Fruit fly (Drosophila melanogaster) whole organism, embryonic: ENCODE data around the gene CG43052.

Experiments
- CG1024 ChIP-seq: fragments of 200-800 bp; sonication (Bioruptor generic); IDR thresholded peaks from 2 replicates; pipeline ENCODE4 v1.3.6; 2022; ENCODE audit warnings: missing biosample characterization, missing genetic modification characterization
- CG11504 ChIP-seq: fragments of 200-800 bp; sonication (Bioruptor generic); optimal IDR thresholded peaks from 3 replicates; lab custom pipeline; 2019; ENCODE audit warnings: missing biosample characterization, mild to moderate bottlenecking, missing genetic modification characterization, moderate library complexity
- CG13624 ChIP-seq: fragments of 200-800 bp; sonication (Bioruptor generic); optimal IDR thresholded peaks from 2 replicates; lab custom pipeline; 2016; ENCODE audit warnings: missing biosample characterization, missing genetic modification characterization
- CG14441 ChIP-seq: fragments of 200-800 bp; sonication (Bioruptor generic); IDR thresholded peaks from 2 replicates; pipeline ENCODE4 v1.3.6; 2022; ENCODE audit warnings: missing biosample characterization, missing genetic modification characterization
- CG16863 ChIP-seq: fragments of 200-800 bp; sonication (Bioruptor generic); optimal IDR thresholded peaks from 3 replicates; lab custom pipeline; 2016; ENCODE audit warnings: missing biosample characterization, missing genetic modification characterization
- CG17829 ChIP-seq: fragments of 200-800 bp; optimal IDR thresholded peaks from 2 replicates; lab custom pipeline; 2019; ENCODE audit warnings: missing biosample characterization, mild to moderate bottlenecking, missing genetic modification characterization, moderate library complexity
- CG17912 ChIP-seq: fragments of 200-800 bp; sonication (Bioruptor generic); optimal IDR thresholded peaks from 2 replicates; lab custom pipeline; 2018; ENCODE audit warnings: missing biosample characterization, mild to moderate bottlenecking, missing genetic modification characterization
- CG2129 ChIP-seq: fragments of 200-800 bp; sonication (Bioruptor generic); IDR thresholded peaks from 2 replicates; pipeline ENCODE4 v1.3.6; 2022; ENCODE audit warnings: missing biosample characterization, missing genetic modification characterization; ENCODE audit not compliant: partially characterized antibody
- CG30020 ChIP-seq: fragments of 200-800 bp; optimal IDR thresholded peaks from 2 replicates; lab custom pipeline; 2019; ENCODE audit warnings: missing biosample characterization, mild to moderate bottlenecking, missing genetic modification characterization, moderate library complexity
- CG32532 ChIP-seq: fragments of 200-800 bp; sonication (Bioruptor generic); IDR thresholded peaks from 2 replicates; pipeline ENCODE4 v1.3.6; 2022; ENCODE audit warnings: missing biosample characterization, missing genetic modification characterization
- CG34376 ChIP-seq: fragments of 200-800 bp; sonication (Bioruptor generic); optimal IDR thresholded peaks from 2 replicates; lab custom pipeline; 2018; ENCODE audit warnings: missing biosample characterization, mild to moderate bottlenecking, missing genetic modification characterization
- CG4424 ChIP-seq: fragments of 200-800 bp; sonication (Bioruptor generic); optimal IDR thresholded peaks from 3 replicates; lab custom pipeline; 2016; ENCODE audit warnings: missing biosample characterization, missing genetic modification characterization
- CG6791 ChIP-seq: fragments of 200-800 bp; sonication (Bioruptor generic); IDR thresholded peaks from 3 replicates; pipeline ENCODE4 v1.3.6; 2022; ENCODE audit warnings: missing biosample characterization, missing genetic modification characterization; ENCODE audit not compliant: partially characterized antibody
- CG7928 ChIP-seq: fragments of 200-800 bp; sonication (Bioruptor generic); optimal IDR thresholded peaks from 2 replicates; lab custom pipeline; 2017; ENCODE audit warnings: missing biosample characterization, mild to moderate bottlenecking, missing genetic modification characterization
- CG8924 ChIP-seq: fragments of 200-800 bp; optimal IDR thresholded peaks from 3 replicates; lab custom pipeline; 2019; ENCODE audit warnings: missing biosample characterization, mild to moderate bottlenecking, missing genetic modification characterization, moderate library complexity
- Dek ChIP-seq: fragments of 200-800 bp; sonication (Bioruptor generic); optimal IDR thresholded peaks from 3 replicates; lab custom pipeline; 2019; ENCODE audit warnings: missing biosample characterization, mild to moderate bottlenecking, missing genetic modification characterization, moderate library complexity
- Dip2 ChIP-seq: fragments of 200-800 bp; sonication (Bioruptor generic); IDR thresholded peaks from 2 replicates; pipeline ENCODE4 v1.3.6; 2022; ENCODE audit warnings: missing biosample characterization, missing genetic modification characterization
- Dip3 ChIP-seq: fragments of 200-800 bp; sonication (Bioruptor generic); optimal IDR thresholded peaks from 3 replicates; lab custom pipeline; 2016; ENCODE audit warnings: missing biosample characterization, missing genetic modification characterization
- Dll ChIP-seq: fragments of 200-800 bp; sonication (Bioruptor generic); IDR thresholded peaks from 4 replicates; pipeline ENCODE4 v1.3.6; 2022; ENCODE audit warnings: missing biosample characterization, missing genetic modification characterization; ENCODE audit not compliant: partially characterized antibody
- Eip74EF ChIP-seq, 2 experiments: fragments of 200-800 bp in 1 of 2; fragments of >200 bp in 1 of 2; sonication (Bioruptor generic) in 1 of 2; optimal IDR thresholded peaks; 2 replicates each; lab custom pipeline; 2017 to 2019; ENCODE audit warnings: missing biosample characterization in 2 of 2, missing genetic modification characterization in 2 of 2, mild to moderate bottlenecking in 1 of 2, moderate library complexity in 1 of 2
- H15 ChIP-seq: fragments of 200-800 bp; sonication (Bioruptor generic); IDR thresholded peaks from 3 replicates; pipeline ENCODE4 v1.3.6; 2022; ENCODE audit warnings: missing biosample characterization, missing genetic modification characterization
- Hr78 ChIP-seq, 2 experiments: fragments of 200-800 bp in 1 of 2; fragments of >200 bp in 1 of 2; sonication (Bioruptor generic) in 1 of 2; optimal IDR thresholded peaks; 2 replicates each; lab custom pipeline; 2017 to 2019; ENCODE audit warnings: missing biosample characterization in 2 of 2, missing genetic modification characterization in 2 of 2, mild to moderate bottlenecking in 1 of 2, moderate library complexity in 1 of 2
- Lim3 ChIP-seq: fragments of 200-800 bp; sonication (Bioruptor generic); IDR thresholded peaks from 2 replicates; pipeline ENCODE4 v1.3.6; 2022; ENCODE audit warnings: missing biosample characterization, missing genetic modification characterization
- NC2α ChIP-seq: fragments of 200-800 bp; sonication (Bioruptor generic); optimal IDR thresholded peaks from 2 replicates; lab custom pipeline; 2016; ENCODE audit warnings: missing biosample characterization, missing genetic modification characterization
- Nf-YC ChIP-seq: fragments of 200-800 bp; optimal IDR thresholded peaks from 3 replicates; lab custom pipeline; 2019; ENCODE audit warnings: missing biosample characterization, mild to moderate bottlenecking, missing genetic modification characterization, moderate library complexity
- Opbp ChIP-seq: fragments of 200-800 bp; sonication (Bioruptor generic); IDR thresholded peaks from 3 replicates; pipeline ENCODE4 v1.3.6; 2022; ENCODE audit warnings: missing biosample characterization, missing genetic modification characterization; ENCODE audit not compliant: partially characterized antibody
- Pdp1 ChIP-seq, 2 experiments: fragments of 200-800 bp; sonication (Bioruptor generic); optimal IDR thresholded peaks; 3 replicates each; lab custom pipeline; 2016; ENCODE audit warnings: missing biosample characterization in 2 of 2, missing genetic modification characterization in 2 of 2, mild to moderate bottlenecking in 1 of 2, moderate library complexity in 1 of 2
- Side ChIP-seq: fragments of 200-800 bp; sonication (Bioruptor generic); optimal IDR thresholded peaks from 2 replicates; lab custom pipeline; 2016; ENCODE audit warnings: missing biosample characterization, missing genetic modification characterization
- Sox100B ChIP-seq: fragments of 200-800 bp; sonication (Bioruptor generic); optimal IDR thresholded peaks from 3 replicates; lab custom pipeline; 2018; ENCODE audit warnings: missing biosample characterization, mild to moderate bottlenecking, missing genetic modification characterization
- bab2 ChIP-seq: fragments of 200-800 bp; sonication (Bioruptor generic); optimal IDR thresholded peaks from 2 replicates; lab custom pipeline; 2016; ENCODE audit warnings: missing biosample characterization, missing genetic modification characterization
- bbx ChIP-seq: fragments of 200-800 bp; sonication (Bioruptor generic); IDR thresholded peaks from 2 replicates; pipeline ENCODE4 v1.3.6; 2022; ENCODE audit warnings: missing biosample characterization, missing genetic modification characterization; ENCODE audit not compliant: partially characterized antibody
- crc ChIP-seq: fragments of 200-800 bp; sonication (Bioruptor generic); optimal IDR thresholded peaks from 2 replicates; lab custom pipeline; 2016; ENCODE audit warnings: missing biosample characterization, missing genetic modification characterization
- croc ChIP-seq: fragments of 200-800 bp; sonication (Bioruptor generic); conservative IDR thresholded peaks from 3 replicates; pipeline ENCODE4 v1.3.6; 2022; ENCODE audit warnings: missing biosample characterization, missing genetic modification characterization
- dmrt11E ChIP-seq: fragments of 200-800 bp; sonication (Bioruptor generic); optimal IDR thresholded peaks from 3 replicates; lab custom pipeline; 2018; ENCODE audit warnings: missing biosample characterization, mild to moderate bottlenecking, missing genetic modification characterization, moderate library complexity
- dysf ChIP-seq: fragments of 200-800 bp; sonication (Bioruptor generic); IDR thresholded peaks from 3 replicates; pipeline ENCODE4 v1.3.6; 2022; ENCODE audit warnings: missing biosample characterization, missing genetic modification characterization
- exex ChIP-seq: fragments of 200-800 bp; sonication (Bioruptor generic); optimal IDR thresholded peaks from 4 replicates; lab custom pipeline; 2018; ENCODE audit warnings: missing biosample characterization, mild to moderate bottlenecking, missing genetic modification characterization, moderate library complexity
- grn ChIP-seq: fragments of 200-800 bp; sonication (Bioruptor generic); optimal IDR thresholded peaks from 3 replicates; lab custom pipeline; 2017; ENCODE audit warnings: missing biosample characterization, missing genetic modification characterization
- hb ChIP-seq: fragments of 200-800 bp; sonication (Bioruptor generic); IDR thresholded peaks from 3 replicates; pipeline ENCODE4 v1.3.6; 2022; ENCODE audit warnings: missing biosample characterization, missing genetic modification characterization; ENCODE audit not compliant: partially characterized antibody
- mirr ChIP-seq: fragments of 200-800 bp; sonication (Bioruptor generic); optimal IDR thresholded peaks from 3 replicates; lab custom pipeline; 2018; ENCODE audit warnings: missing biosample characterization, mild to moderate bottlenecking, missing genetic modification characterization
- nau ChIP-seq: fragments of 200-800 bp; sonication (Bioruptor generic); optimal IDR thresholded peaks from 3 replicates; lab custom pipeline; 2017; ENCODE audit warnings: missing biosample characterization, mild to moderate bottlenecking, missing genetic modification characterization, missing genetic modification reagents
- phol ChIP-seq: fragments of 200-800 bp; sonication (Bioruptor generic); optimal IDR thresholded peaks from 3 replicates; lab custom pipeline; 2018; ENCODE audit warnings: missing biosample characterization, mild to moderate bottlenecking, missing genetic modification characterization, moderate library complexity
- ranshi ChIP-seq: fragments of 200-800 bp; sonication (Bioruptor generic); IDR thresholded peaks from 2 replicates; pipeline ENCODE4 v1.3.6; 2022; ENCODE audit warnings: missing biosample characterization, missing genetic modification characterization
- sd ChIP-seq: fragments of 200-800 bp; sonication (Bioruptor generic); optimal IDR thresholded peaks from 3 replicates; lab custom pipeline; 2018; ENCODE audit warnings: missing biosample characterization, mild to moderate bottlenecking, missing genetic modification characterization, moderate library complexity
- so ChIP-seq: fragments of 200-800 bp; sonication (Bioruptor generic); IDR thresholded peaks from 3 replicates; pipeline ENCODE4 v1.3.6; 2022; ENCODE audit warnings: missing biosample characterization, missing genetic modification characterization
- sob ChIP-seq: fragments of 200-800 bp; sonication (Bioruptor generic); IDR thresholded peaks from 2 replicates; pipeline ENCODE4 v1.3.6; 2022; ENCODE audit warnings: missing biosample characterization, missing genetic modification characterization
- sqz ChIP-seq: fragments of 200-800 bp; sonication (Bioruptor generic); optimal IDR thresholded peaks from 3 replicates; lab custom pipeline; 2018; ENCODE audit warnings: missing biosample characterization, mild to moderate bottlenecking, missing genetic modification characterization
- vfl ChIP-seq: fragments of 200-800 bp; sonication (Bioruptor generic); optimal IDR thresholded peaks from 2 replicates; lab custom pipeline; 2016; ENCODE audit warnings: missing biosample characterization, missing genetic modification characterization
- wek ChIP-seq: fragments of 200-800 bp; sonication (Bioruptor generic); optimal IDR thresholded peaks from 3 replicates; lab custom pipeline; 2018; ENCODE audit warnings: missing biosample characterization, mild to moderate bottlenecking, missing genetic modification characterization, moderate library complexity
- zf30C ChIP-seq: fragments of 200-800 bp; sonication (Bioruptor generic); optimal IDR thresholded peaks from 3 replicates; lab custom pipeline; 2018; ENCODE audit warnings: missing biosample characterization, mild to moderate bottlenecking, missing genetic modification characterization

CG43052 gene

dm6 chr2L:14333965-14334364 is 17.9 kb upstream of the CG43052 start, which contains the start of gene CG33090 (continued):
- TF ChIP-seq CG2129 (GFP tag; lab: Robert Waterston, UW), result no peak
- TF ChIP-seq Dek (tag; lab: Kevin White, UChicago), result no peak
- TF ChIP-seq CG11504, result peak; percentile 29
- no peak for TF ChIP-seq sob (GFP tag; lab: Robert Waterston, UW)

- TF ChIP-seq Eip74EF (GFP tag; optimal IDR thresholded peaks at IDR 0.05; lab: Kevin White, UChicago) (no peak), exex (tag; lab: Kevin White, UChicago) (peak; percentile 76), CG14441 (GFP tag; lab: Robert Waterston, UW) (no peak), CG1024 (GFP tag; lab: Robert Waterston, UW) (no peak), CG30020 (tag; lab: Kevin White, UChicago) (no peak), mirr (GFP tag; lab: Kevin White, UChicago) (peak; percentile 50), Opbp (GFP tag; lab: Robert Waterston, UW) (no peak), bab2 (no peak), croc (GFP tag; lab: Robert Waterston, UW) (no peak), phol (tag; lab: Kevin White, UChicago) (no peak), grn (GFP tag; lab: Kevin White, UChicago) (peak; percentile 74), Nf-YC (tag; lab: Kevin White, UChicago) (no peak), CG16863 (GFP tag; lab: Kevin White, UChicago) (no peak), sd (peak; percentile 43), CG34376 (GFP tag; lab: Kevin White, UChicago) (peak; percentile 35), CG13624 (GFP tag; lab: Kevin White, UChicago) (no peak), Sox100B (GFP tag; lab: Kevin White, UChicago) (no peak), CG6791 (GFP tag; lab: Robert Waterston, UW) (no peak), wek (GFP tag; lab: Kevin White, UChicago) (no peak), zf30C (GFP tag; lab: Kevin White, UChicago) (no peak), Hr78 (GFP tag; optimal IDR thresholded peaks at IDR 0.05; lab: Kevin White, UChicago) (peak in 1 of 2 experiments; percentile 49), sqz (GFP tag; lab: Kevin White, UChicago) (no peak), Dip3 (no peak), Pdp1 (GFP tag; optimal IDR thresholded peaks at IDR 0.05; lab: Kevin White, UChicago) (peak in 1 of 2 experiments; percentile 86), nau (GFP tag; lab: Kevin White, UChicago) (no peak), CG17829 (no peak), crc (GFP tag; lab: Kevin White, UChicago) (no peak), CG32532 (no peak), Dip2 (GFP tag; lab: Robert Waterston, UW) (no peak), ranshi (GFP tag; lab: Robert Waterston, UW) (no peak), NC2α (GFP tag; lab: Kevin White, UChicago) (no peak)
Measured at dm6 chr2L:14336311-14336836, 15.5 kb upstream of the CG43052 start.

dm6 chr2L:14337940-14338339 is 13.9 kb upstream of the CG43052 start, which contains the start of gene CG15286:
TSS of gene CG15286 (plus strand) at chr2L:14338240.
- no peak for TF ChIP-seq hb (GFP tag; lab: Robert Waterston, UW)
- TF ChIP-seq CG17912 (GFP tag; lab: Kevin White, UChicago), result no peak
- no peak for TF ChIP-seq CG8924 (tag; lab: Kevin White, UChicago)
- no peak for TF ChIP-seq CG7928 (GFP tag; lab: Kevin White, UChicago)
- TF ChIP-seq dmrt11E (tag; lab: Kevin White, UChicago), result no peak
- TF ChIP-seq Dll (GFP tag; lab: Robert Waterston, UW), result no peak
- no peak for TF ChIP-seq CG4424 (GFP tag; lab: Kevin White, UChicago)
- TF ChIP-seq bbx (GFP tag; lab: Robert Waterston, UW), result no peak
- no peak for TF ChIP-seq Side (GFP tag; lab: Kevin White, UChicago)
- TF ChIP-seq vfl, result no peak
- TF ChIP-seq Lim3 (GFP tag; lab: Robert Waterston, UW), result no peak
- TF ChIP-seq so, result no peak
- no peak for TF ChIP-seq dysf (GFP tag; lab: Robert Waterston, UW)
- no peak for TF ChIP-seq H15
